Worm (Caenorhabditis elegans): ENCODE measurements around the gene cat-2.

ce11 chrII:240043-240442 lies 17.6 kb upstream of the cat-2 start:
- no peak for TF ChIP-seq pha-4 (tag; optimal IDR thresholded peaks at IDR 0.05)
- no peak for TF ChIP-seq nhr-237 (tag; optimal IDR thresholded peaks at IDR 0.05)
- no peak for TF ChIP-seq ztf-11 (tag; optimal IDR thresholded peaks at IDR 0.05)
- no peak for TF ChIP-seq snpc-4 (tag; optimal IDR thresholded peaks at IDR 0.05)
- TF ChIP-seq unc-39 (tag; optimal IDR thresholded peaks at IDR 0.05): no peak

All from whole organism, mixed stage, embryonic.